Worm (Caenorhabditis elegans) whole organism, mixed stage, embryonic: Measurements from ENCODE around the gene R09E10.8.

Source experiments
- blmp-1 ChIP-seq: fragments of 150-350 bp; optimal IDR thresholded peaks from 2 replicates; lab custom pipeline; 2014; ENCODE audit warnings: missing biosample characterization, missing genetic modification characterization
- ces-1 ChIP-seq: fragments of 150-350 bp; optimal IDR thresholded peaks from 2 replicates; lab custom pipeline; 2014; ENCODE audit warnings: missing biosample characterization, missing genetic modification reagents, missing genetic modification characterization
- unc-62 ChIP-seq: fragments of 150-350 bp; optimal IDR thresholded peaks from 2 replicates; lab custom pipeline; 2014; ENCODE audit warnings: missing biosample characterization, missing genetic modification reagents, missing genetic modification characterization
- ztf-11 ChIP-seq: fragments of 150-350 bp; optimal IDR thresholded peaks from 2 replicates; lab custom pipeline; 2014; ENCODE audit warnings: missing biosample characterization, missing genetic modification characterization

DNA sequence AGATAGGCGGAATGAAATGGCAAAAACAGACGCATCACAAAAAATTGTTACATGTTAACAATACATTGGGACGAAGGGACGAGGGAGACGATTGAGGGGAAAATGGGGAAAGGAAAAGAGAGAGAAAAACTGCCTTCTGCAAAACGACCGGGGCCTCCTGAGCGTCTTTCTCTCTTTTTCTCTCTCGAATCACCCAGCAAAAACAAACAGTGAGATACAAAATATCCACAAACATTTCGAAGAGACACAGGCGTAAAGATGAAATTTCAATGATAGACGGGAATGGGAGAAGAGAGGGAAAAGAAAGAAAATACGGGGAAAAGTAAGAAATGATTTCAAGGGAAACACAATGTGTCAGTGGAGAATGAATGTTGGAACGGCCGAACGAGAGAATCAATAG, 35.8 kb upstream of the R09E10.8 start:
- TF ChIP-seq unc-62 (GFP tag; lab: Kevin White, UChicago) (peak; percentile 66), ztf-11 (no peak), ces-1 (GFP tag; lab: Kevin White, UChicago) (peak; percentile 47), blmp-1 (no peak)
